Worm (Caenorhabditis elegans) whole organism, L4 larva: Measurements from ENCODE around the gene F07C6.3.

Source experiments
- ZK546.5 ChIP-seq, 2 experiments: sonication (generic microtip); optimal IDR thresholded peaks; 2 replicates each; lab custom pipeline; 2017; ENCODE audit warnings: missing biosample characterization in 2 of 2, missing genetic modification characterization in 2 of 2
- aha-1 ChIP-seq: fragments of 150-350 bp; peaks from one replicate; lab custom pipeline; 2014; ENCODE audit warnings: missing biosample characterization, missing genetic modification characterization
- ama-1 ChIP-seq: fragments of 150-350 bp; optimal IDR thresholded peaks from 2 replicates; lab custom pipeline; 2014; ENCODE audit warnings: inconsistent platforms, mixed read lengths
- egl-27 ChIP-seq: sonication (generic microtip); optimal IDR thresholded peaks from 3 replicates; lab custom pipeline; 2017; ENCODE audit warnings: missing biosample characterization, missing genetic modification reagents, missing genetic modification characterization
- fos-1 ChIP-seq: fragments of 150-350 bp; optimal IDR thresholded peaks from 2 replicates; lab custom pipeline; 2014; ENCODE audit warnings: missing biosample characterization, missing genetic modification characterization
- jun-1 ChIP-seq: fragments of 150-350 bp; optimal IDR thresholded peaks from 2 replicates; lab custom pipeline; 2014; ENCODE audit warnings: missing biosample characterization, missing genetic modification reagents, missing genetic modification characterization
- lin-38 ChIP-seq: fragments of 200-800 bp; sonication (Bioruptor generic); IDR thresholded peaks from 2 replicates; pipeline ENCODE4 v1.3.6; 2022; ENCODE audit warnings: missing genetic modification reagents, missing genetic modification characterization, missing compliant biosample characterization
- mep-1 ChIP-seq: fragments of 150-350 bp; sonication (generic microtip); optimal IDR thresholded peaks from 3 replicates; lab custom pipeline; 2014; ENCODE audit warnings: missing biosample characterization, missing genetic modification characterization
- mes-2 ChIP-seq: sonication (generic microtip); optimal IDR thresholded peaks from 2 replicates; lab custom pipeline; 2016; ENCODE audit warnings: missing genotype, mild to moderate bottlenecking, missing genetic modification characterization, missing compliant biosample characterization; ENCODE audit not compliant: poor library complexity, severe bottlenecking
- nhr-111 ChIP-seq: fragments of 200-800 bp; sonication (Bioruptor generic); optimal IDR thresholded peaks from 2 replicates; lab custom pipeline; 2018; ENCODE audit warnings: mild to moderate bottlenecking, missing genetic modification characterization, missing compliant biosample characterization
- unc-39 ChIP-seq: sonication (generic microtip); optimal IDR thresholded peaks from 2 replicates; lab custom pipeline; 2017; ENCODE audit warnings: missing biosample characterization, missing genetic modification characterization
- unc-62 ChIP-seq, 3 experiments: fragments of 150-350 bp in 1 of 3; sonication (generic microtip); optimal IDR thresholded peaks in 2 of 3; peaks in 1 of 3; 1 replicate in 1 of 3; 2 replicates in 2 of 3; lab custom pipeline; 2014 to 2017; ENCODE audit warnings: missing biosample characterization in 3 of 3, missing genetic modification characterization in 3 of 3, missing genetic modification reagents in 3 of 3, missing genotype in 1 of 3
- ztf-11 ChIP-seq: fragments of 150-350 bp; optimal IDR thresholded peaks from 2 replicates; lab custom pipeline; 2014; ENCODE audit warnings: missing biosample characterization, missing genetic modification characterization

DNA sequence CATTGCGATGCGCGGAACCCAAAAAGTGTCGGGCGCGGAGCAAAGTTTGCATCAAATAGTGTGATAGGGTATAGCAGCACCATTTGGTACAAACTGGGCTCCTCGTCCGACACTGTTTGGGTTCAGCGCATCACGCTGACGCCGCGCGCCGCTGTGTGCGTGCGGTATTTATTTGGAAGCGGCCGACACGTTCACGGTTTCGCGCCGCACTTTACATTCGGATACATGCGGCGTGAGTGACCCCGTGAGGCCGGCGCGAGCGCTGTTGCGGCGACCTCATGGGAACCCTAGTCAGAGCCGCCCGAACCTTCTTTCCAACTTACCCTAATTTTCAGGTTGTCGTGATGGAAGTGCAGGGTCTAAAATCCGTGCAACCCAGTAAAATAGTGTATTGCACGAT is 8.1 kb upstream of the F07C6.3 start:
- TF ChIP-seq mep-1 (tag; lab: Kevin White, UChicago), result no peak
- no peak for TF ChIP-seq egl-27
- TF ChIP-seq ztf-11, result no peak
- TF ChIP-seq jun-1 (tag; lab: Kevin White, UChicago), result no peak
- TF ChIP-seq aha-1 (tag; lab: Kevin White, UChicago), result no peak
- no peak for TF ChIP-seq unc-62 (GFP tag; optimal IDR thresholded peaks at IDR 0.05 in 1 of 2; lab: Kevin White, UChicago)
- no peak for TF ChIP-seq unc-62 (tag; optimal IDR thresholded peaks at IDR 0.05; lab: Kevin White, UChicago)
- no peak for TF ChIP-seq mes-2 (tag; lab: Kevin White, UChicago)
- TF ChIP-seq lin-38 (GFP tag; lab: Robert Waterston, UW), result no peak
- TF ChIP-seq ama-1 (lab: Kevin White, UChicago), result no peak
- no peak for TF ChIP-seq unc-39 (tag; lab: Kevin White, UChicago)
- TF ChIP-seq fos-1 (tag; lab: Kevin White, UChicago), result no peak
- TF ChIP-seq nhr-111 (GFP tag; lab: Kevin White, UChicago), result no peak
- no peak for TF ChIP-seq ZK546.5 (tag; optimal IDR thresholded peaks at IDR 0.05; lab: Kevin White, UChicago)
